Worm (Caenorhabditis elegans) whole organism, early embryonic: ENCODE data around the gene kel-10.

ENCODE experiments used
- B0310.2 ChIP-seq: sonication (generic microtip); optimal IDR thresholded peaks from 2 replicates; lab custom pipeline; 2016; ENCODE audit warnings: mild to moderate bottlenecking, missing genetic modification characterization, missing compliant biosample characterization
- aly-1 ChIP-seq: sonication (generic microtip); optimal IDR thresholded peaks from 2 replicates; lab custom pipeline; 2016; ENCODE audit warnings: missing genetic modification characterization, missing compliant biosample characterization
- ceh-13 ChIP-seq: fragments of 200-800 bp; sonication (Bioruptor generic); optimal IDR thresholded peaks from 2 replicates; lab custom pipeline; 2018; ENCODE audit warnings: mild to moderate bottlenecking, missing genetic modification characterization, missing compliant biosample characterization
- flt-1 ChIP-seq: fragments of 200-800 bp; sonication (Bioruptor generic); IDR thresholded peaks from 2 replicates; pipeline ENCODE4 v1.3.6; 2022; ENCODE audit warnings: missing genetic modification characterization, missing compliant biosample characterization
- pes-1 ChIP-seq: fragments of 200-800 bp; sonication (Bioruptor generic); IDR thresholded peaks from 2 replicates; pipeline ENCODE4 v1.3.6; 2022; ENCODE audit warnings: missing genetic modification reagents, missing genetic modification characterization, missing compliant biosample characterization
- sea-1 ChIP-seq: fragments of 200-800 bp; sonication (Bioruptor generic); conservative IDR thresholded peaks from 2 replicates; pipeline ENCODE4 v1.3.6; 2022; ENCODE audit warnings: missing genetic modification characterization, missing compliant biosample characterization
- tbx-11 ChIP-seq: fragments of 200-800 bp; sonication (Bioruptor generic); IDR thresholded peaks from 2 replicates; pipeline ENCODE4 v1.3.6; 2022; ENCODE audit warnings: missing genetic modification characterization, missing compliant biosample characterization

DNA sequence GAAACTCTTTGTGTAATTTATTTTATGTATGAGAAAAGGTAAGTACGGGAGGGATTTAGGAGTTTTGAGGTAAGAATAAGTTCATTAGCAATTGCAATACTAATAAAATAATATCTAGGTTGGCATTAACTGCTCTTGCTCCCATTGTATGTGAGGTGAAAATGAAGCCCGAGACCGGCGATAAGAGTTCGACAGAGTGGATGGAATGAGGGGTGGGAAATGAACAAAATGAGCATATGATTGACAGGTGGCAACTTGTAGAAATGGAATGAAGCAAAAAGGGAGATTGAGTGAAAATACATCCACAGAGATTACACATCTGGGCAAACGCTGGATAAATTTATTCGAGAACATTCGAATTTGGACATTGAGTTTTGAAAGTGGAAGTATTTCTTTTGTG lies 22.5 kb downstream of the kel-10 start:
- TF ChIP-seq pes-1 (GFP tag; lab: Robert Waterston, UW), result no peak
- TF ChIP-seq sea-1 (GFP tag; lab: Robert Waterston, UW), result no peak
- no peak for TF ChIP-seq B0310.2 (tag; lab: Kevin White, UChicago)
- TF ChIP-seq flt-1 (GFP tag; lab: Robert Waterston, UW), result no peak
- no peak for TF ChIP-seq ceh-13 (GFP tag; lab: Kevin White, UChicago)
- no peak for TF ChIP-seq tbx-11 (GFP tag; lab: Robert Waterston, UW)
- no peak for TF ChIP-seq aly-1 (tag; lab: Kevin White, UChicago)
